Fruit fly (Drosophila melanogaster) whole organism, embryonic: Measurements from ENCODE around the gene dah.

Experiments used
- Abd-B ChIP-seq: fragments of 200-800 bp; sonication (Bioruptor generic); optimal IDR thresholded peaks from 2 replicates; lab custom pipeline; 2018; ENCODE audit warnings: missing biosample characterization, mild to moderate bottlenecking, missing genetic modification characterization, moderate library complexity
- Ada2b ChIP-seq: fragments of 200-800 bp; sonication (Bioruptor generic); IDR thresholded peaks from 2 replicates; pipeline ENCODE4 v1.3.6; 2022; ENCODE audit warnings: missing biosample characterization, missing genetic modification characterization
- Adf1 ChIP-seq: fragments of 200-800 bp; sonication (Bioruptor generic); IDR thresholded peaks from 2 replicates; pipeline ENCODE4 v1.3.6; 2022; ENCODE audit warnings: missing biosample characterization, missing genetic modification characterization
- Aef1 ChIP-seq: fragments of 200-800 bp; sonication (Bioruptor generic); IDR thresholded peaks from 3 replicates; pipeline ENCODE4 v1.3.6; 2022; ENCODE audit warnings: missing biosample characterization, missing genetic modification characterization
- Asciz ChIP-seq: fragments of 200-800 bp; sonication (Bioruptor generic); optimal IDR thresholded peaks from 2 replicates; lab custom pipeline; 2017; ENCODE audit warnings: missing biosample characterization, mild to moderate bottlenecking, missing genetic modification characterization, missing genetic modification reagents
- CG11695 ChIP-seq: fragments of 200-800 bp; sonication (Bioruptor generic); IDR thresholded peaks from 3 replicates; pipeline ENCODE4 v1.3.6; 2022; ENCODE audit warnings: missing biosample characterization, missing genetic modification characterization
- CG12659 ChIP-seq: fragments of 200-800 bp; sonication (Bioruptor generic); optimal IDR thresholded peaks from 3 replicates; lab custom pipeline; 2017; ENCODE audit warnings: mild to moderate bottlenecking, missing biosample characterization, missing genetic modification reagents, missing genetic modification characterization
- CG13424 ChIP-seq: fragments of 200-800 bp; sonication (Bioruptor generic); optimal IDR thresholded peaks from 2 replicates; lab custom pipeline; 2019; ENCODE audit warnings: missing biosample characterization, mild to moderate bottlenecking, missing genetic modification characterization, moderate library complexity
- CG2678 ChIP-seq: fragments of 200-800 bp; sonication (Bioruptor generic); optimal IDR thresholded peaks from 3 replicates; lab custom pipeline; 2019; ENCODE audit warnings: missing biosample characterization, mild to moderate bottlenecking, missing genetic modification characterization, moderate library complexity
- CG2712 ChIP-seq: fragments of 200-800 bp; optimal IDR thresholded peaks from 3 replicates; lab custom pipeline; 2019; ENCODE audit warnings: missing biosample characterization, mild to moderate bottlenecking, missing genetic modification characterization, moderate library complexity
- CG2875 ChIP-seq: fragments of 200-800 bp; sonication (Bioruptor generic); optimal IDR thresholded peaks from 2 replicates; lab custom pipeline; 2017; ENCODE audit warnings: missing biosample characterization, mild to moderate bottlenecking, missing genetic modification characterization, missing genetic modification reagents
- CG4360 ChIP-seq: fragments of 200-800 bp; sonication (Bioruptor generic); IDR thresholded peaks from 2 replicates; pipeline ENCODE4 v1.3.6; 2022; ENCODE audit warnings: missing biosample characterization, missing genetic modification characterization
- CG4617 ChIP-seq: fragments of 200-800 bp; sonication (Bioruptor generic); optimal IDR thresholded peaks from 3 replicates; lab custom pipeline; 2016; ENCODE audit warnings: missing biosample characterization, missing genetic modification characterization, borderline replicate concordance
- CG6854 ChIP-seq: fragments of 200-800 bp; sonication (Bioruptor generic); optimal IDR thresholded peaks from 3 replicates; lab custom pipeline; 2017; ENCODE audit warnings: missing biosample characterization, mild to moderate bottlenecking, missing genetic modification characterization
- CoRest ChIP-seq: fragments of 200-800 bp; sonication (Bioruptor generic); optimal IDR thresholded peaks from 3 replicates; lab custom pipeline; 2018; ENCODE audit warnings: missing biosample characterization, mild to moderate bottlenecking, missing genetic modification characterization, moderate library complexity
- Dbx ChIP-seq: fragments of 200-800 bp; sonication (Bioruptor generic); IDR thresholded peaks from 3 replicates; pipeline ENCODE4 v1.3.6; 2022; ENCODE audit warnings: missing biosample characterization, missing genetic modification characterization
- Drgx ChIP-seq: fragments of 200-800 bp; sonication (Bioruptor generic); IDR thresholded peaks from 2 replicates; pipeline ENCODE4 v1.3.6; 2022; ENCODE audit warnings: missing biosample characterization, missing genetic modification characterization
- Elba2 ChIP-seq: fragments of 200-800 bp; sonication (Bioruptor generic); optimal IDR thresholded peaks from 3 replicates; lab custom pipeline; 2016; ENCODE audit warnings: missing biosample characterization, missing genetic modification characterization
- Fer3 ChIP-seq: fragments of 200-800 bp; sonication (Bioruptor generic); optimal IDR thresholded peaks from 2 replicates; lab custom pipeline; 2018; ENCODE audit warnings: missing biosample characterization, mild to moderate bottlenecking, missing genetic modification characterization, moderate library complexity
- H15 ChIP-seq: fragments of 200-800 bp; sonication (Bioruptor generic); IDR thresholded peaks from 3 replicates; pipeline ENCODE4 v1.3.6; 2022; ENCODE audit warnings: missing biosample characterization, missing genetic modification characterization
- H2.0 ChIP-seq: fragments of 200-800 bp; sonication (Bioruptor generic); IDR thresholded peaks from 2 replicates; pipeline ENCODE4 v1.3.6; 2022; ENCODE audit warnings: missing biosample characterization, missing genetic modification characterization
- Ptx1 ChIP-seq: fragments of 200-800 bp; sonication (Bioruptor generic); IDR thresholded peaks from 2 replicates; pipeline ENCODE4 v1.3.6; 2022; ENCODE audit warnings: missing biosample characterization, missing genetic modification characterization
- Ssrp ChIP-seq: fragments of 200-800 bp; sonication (Bioruptor generic); optimal IDR thresholded peaks from 2 replicates; lab custom pipeline; 2018; ENCODE audit warnings: missing biosample characterization, mild to moderate bottlenecking, missing genetic modification characterization, moderate library complexity
- Xrp1 ChIP-seq: fragments of 200-800 bp; sonication (Bioruptor generic); IDR thresholded peaks from 2 replicates; pipeline ENCODE4 v1.3.6; 2022; ENCODE audit warnings: missing biosample characterization, missing genetic modification characterization
- bbx ChIP-seq: fragments of 200-800 bp; sonication (Bioruptor generic); IDR thresholded peaks from 2 replicates; pipeline ENCODE4 v1.3.6; 2022; ENCODE audit warnings: missing biosample characterization, missing genetic modification characterization; ENCODE audit not compliant: partially characterized antibody
- bcd ChIP-seq: fragments of 200-800 bp; sonication (Bioruptor generic); optimal IDR thresholded peaks from 2 replicates; lab custom pipeline; 2017; ENCODE audit warnings: missing biosample characterization, mild to moderate bottlenecking, missing genetic modification characterization
- cas ChIP-seq: fragments of 200-800 bp; sonication (Bioruptor generic); IDR thresholded peaks from 2 replicates; pipeline ENCODE4 v1.3.6; 2022; ENCODE audit warnings: missing biosample characterization, missing genetic modification characterization
- cwo ChIP-seq: fragments of 200-800 bp; sonication (Bioruptor generic); optimal IDR thresholded peaks from 3 replicates; lab custom pipeline; 2017; ENCODE audit warnings: missing biosample characterization, missing genetic modification characterization, mild to moderate bottlenecking, moderate library complexity, missing genetic modification reagents
- dmrt99B ChIP-seq: fragments of 200-800 bp; sonication (Bioruptor generic); optimal IDR thresholded peaks from 2 replicates; lab custom pipeline; 2018; ENCODE audit warnings: missing biosample characterization, mild to moderate bottlenecking, missing genetic modification characterization, moderate library complexity
- dpn ChIP-seq, 2 experiments: fragments of 200-800 bp; sonication (Bioruptor generic); optimal IDR thresholded peaks; 3 replicates each; lab custom pipeline; 2016; ENCODE audit warnings: missing biosample characterization in 2 of 2, missing genetic modification characterization in 2 of 2
- fd3F ChIP-seq: fragments of 200-800 bp; sonication (Bioruptor generic); optimal IDR thresholded peaks from 2 replicates; lab custom pipeline; 2018; ENCODE audit warnings: missing biosample characterization, mild to moderate bottlenecking, missing genetic modification characterization, moderate library complexity
- gsb-n ChIP-seq: fragments of 200-800 bp; sonication (Bioruptor generic); optimal IDR thresholded peaks from 3 replicates; lab custom pipeline; 2018; ENCODE audit warnings: missing biosample characterization, mild to moderate bottlenecking, missing genetic modification characterization
- lab ChIP-seq: fragments of 200-800 bp; sonication (Bioruptor generic); optimal IDR thresholded peaks from 3 replicates; lab custom pipeline; 2017; ENCODE audit warnings: missing biosample characterization, missing genetic modification characterization, mild to moderate bottlenecking, moderate library complexity, missing genetic modification reagents
- lmd ChIP-seq: fragments of 200-800 bp; sonication (Bioruptor generic); IDR thresholded peaks from 2 replicates; pipeline ENCODE4 v1.3.6; 2022; ENCODE audit warnings: missing biosample characterization, missing genetic modification characterization
- pan ChIP-seq, 4 experiments: fragments of >200 bp in 3 of 4; fragments of 200-800 bp in 1 of 4; sonication (Bioruptor generic) in 1 of 4; optimal IDR thresholded peaks in 3 of 4; IDR thresholded peaks in 1 of 4; 2 replicates each; pipeline versions ENCODE4 v1.3.6 to Lab custom; 2017 to 2022; ENCODE audit warnings: missing biosample characterization in 2 of 4, missing genetic modification characterization in 2 of 4, mixed read lengths in 1 of 4
- salm ChIP-seq: fragments of 200-800 bp; sonication (Bioruptor generic); optimal IDR thresholded peaks from 2 replicates; lab custom pipeline; 2018; ENCODE audit warnings: missing biosample characterization, mild to moderate bottlenecking, missing genetic modification characterization
- schlank ChIP-seq: fragments of 200-800 bp; sonication (Bioruptor generic); optimal IDR thresholded peaks from 2 replicates; lab custom pipeline; 2018; ENCODE audit warnings: missing biosample characterization, mild to moderate bottlenecking, missing genetic modification characterization
- seq ChIP-seq: fragments of 200-800 bp; sonication (Bioruptor generic); IDR thresholded peaks from 2 replicates; pipeline ENCODE4 v1.3.6; 2022; ENCODE audit warnings: missing biosample characterization, missing genetic modification characterization
- slou ChIP-seq: fragments of 200-800 bp; sonication (Bioruptor generic); optimal IDR thresholded peaks from 3 replicates; lab custom pipeline; 2016; ENCODE audit warnings: missing biosample characterization, missing genetic modification characterization
- sna ChIP-seq: fragments of 200-800 bp; sonication (Bioruptor generic); IDR thresholded peaks from 2 replicates; pipeline ENCODE4 v1.3.6; 2022; ENCODE audit warnings: missing biosample characterization, missing genetic modification characterization; ENCODE audit not compliant: partially characterized antibody
- stc ChIP-seq: fragments of 200-800 bp; sonication (Bioruptor generic); IDR thresholded peaks from 2 replicates; pipeline ENCODE4 v1.3.6; 2022; ENCODE audit warnings: missing biosample characterization, missing genetic modification characterization
- stwl ChIP-seq: fragments of 200-800 bp; sonication (Bioruptor generic); optimal IDR thresholded peaks from 3 replicates; lab custom pipeline; 2018; ENCODE audit warnings: missing biosample characterization, mild to moderate bottlenecking, missing genetic modification characterization, moderate library complexity
- sug ChIP-seq: fragments of 200-800 bp; optimal IDR thresholded peaks from 2 replicates; lab custom pipeline; 2019; ENCODE audit warnings: missing biosample characterization, mild to moderate bottlenecking, missing genetic modification characterization, moderate library complexity
- tgo ChIP-seq: fragments of 200-800 bp; sonication (Bioruptor generic); IDR thresholded peaks from 3 replicates; pipeline ENCODE4 v1.3.6; 2022; ENCODE audit warnings: missing biosample characterization, missing genetic modification characterization
- unpg ChIP-seq: fragments of 200-800 bp; sonication (Bioruptor generic); optimal IDR thresholded peaks from 3 replicates; lab custom pipeline; 2018; ENCODE audit warnings: missing biosample characterization, mild to moderate bottlenecking, missing genetic modification characterization, moderate library complexity

dah gene

DNA sequence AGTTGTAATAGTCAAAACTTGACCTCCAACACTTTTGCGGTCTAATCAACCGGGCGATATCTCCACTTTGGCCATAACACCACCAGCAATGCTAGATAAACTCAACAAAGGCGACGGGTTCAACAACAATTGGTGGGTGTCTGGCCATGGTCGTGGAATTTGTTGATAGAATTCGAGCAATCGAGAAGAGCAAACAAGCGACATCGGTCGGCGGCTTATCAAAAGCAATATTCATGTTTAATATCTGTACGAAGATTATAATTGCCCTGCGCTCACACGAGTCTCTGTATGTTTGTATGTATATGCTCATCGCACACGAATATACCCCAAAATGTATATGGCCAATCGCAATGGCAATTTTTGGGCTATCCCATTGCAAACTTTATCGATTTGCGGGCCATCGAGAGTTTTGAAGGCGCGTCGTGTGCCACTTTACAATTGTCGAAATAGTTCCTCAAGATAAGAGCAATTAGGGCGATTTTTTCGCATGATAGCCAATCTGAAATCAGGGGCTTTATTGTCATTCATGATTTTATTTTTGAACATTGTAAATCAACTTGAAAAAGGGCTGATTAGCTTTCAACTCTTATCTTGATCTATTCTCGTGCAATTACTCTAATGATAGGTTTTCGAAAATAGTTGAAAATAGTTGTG, 20.5 kb upstream of the dah start (continued):
- TF ChIP-seq Dbx (GFP tag; lab: Robert Waterston, UW): no peak
- no peak for TF ChIP-seq H15 (GFP tag; lab: Robert Waterston, UW)
- peak; percentile 8 for TF ChIP-seq CG2678 (tag; lab: Kevin White, UChicago)
- TF ChIP-seq Adf1: peak; percentile 12; the same call in 1 of the 2 replicates
- TF ChIP-seq CG4617 (GFP tag; lab: Kevin White, UChicago): no peak
- no peak for TF ChIP-seq CG4360 (GFP tag; lab: Robert Waterston, UW)
- TF ChIP-seq bbx (GFP tag; lab: Robert Waterston, UW): no peak
- no peak for TF ChIP-seq seq (GFP tag; lab: Robert Waterston, UW)
- no peak for TF ChIP-seq pan (optimal IDR thresholded peaks at IDR 0.05; lab: Kevin White, UChicago)
- TF ChIP-seq pan (GFP tag; optimal IDR thresholded peaks at IDR 0.05 in 1 of 2, IDR thresholded peaks at IDR 0.05 in 1 of 2): peak in 1 of 2 experiments; percentile 12
- TF ChIP-seq Asciz (GFP tag; lab: Kevin White, UChicago): no peak
- no peak for TF ChIP-seq stc (GFP tag; lab: Robert Waterston, UW)
- TF ChIP-seq Ssrp (tag; lab: Kevin White, UChicago): no peak

DNA sequence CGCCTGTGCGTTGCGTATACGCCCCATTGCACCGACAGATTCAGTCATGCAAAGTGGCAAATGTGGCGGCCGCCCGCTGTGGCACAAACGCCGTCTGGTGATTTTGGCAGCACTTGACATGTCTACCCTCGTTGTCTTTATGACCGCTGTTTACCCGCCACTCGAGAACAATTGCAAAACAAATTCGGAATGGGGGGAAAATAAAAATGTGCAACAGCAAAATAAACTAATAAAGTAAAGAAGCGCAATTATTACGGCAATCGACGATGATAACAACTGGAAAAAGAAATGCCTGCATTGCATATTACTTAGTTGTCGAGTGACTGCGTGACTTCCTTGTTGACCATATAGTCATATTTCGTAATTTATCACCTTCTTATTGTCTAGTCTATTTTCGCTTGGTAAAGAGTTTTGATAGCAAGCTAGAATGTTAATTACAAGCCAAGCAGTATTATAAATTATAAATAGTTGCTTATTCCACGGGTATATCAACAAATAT, 19.6 kb upstream of the dah start:
- TF ChIP-seq gsb-n (tag; lab: Kevin White, UChicago) (no peak), Drgx (0 out of 2 replicates have a peak, but pooled peaks have one; percentile 19)

DNA sequence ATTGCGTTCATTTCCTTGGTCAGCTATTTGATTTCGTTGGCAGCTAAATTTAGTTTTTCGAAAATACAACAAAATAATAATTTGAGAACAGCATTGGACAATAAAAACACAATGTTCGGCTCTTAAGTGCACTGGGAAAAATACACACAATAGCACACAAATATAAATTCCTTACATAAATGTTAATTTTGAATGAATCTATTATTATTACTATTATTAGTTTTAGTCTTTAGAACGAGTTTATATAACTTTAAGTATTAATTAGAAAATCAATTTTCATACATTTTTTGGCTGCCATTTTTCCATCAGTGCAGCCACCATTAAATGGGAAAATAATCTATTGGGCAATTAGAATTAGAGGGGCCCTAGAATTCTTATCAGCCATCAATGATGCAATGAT, 18.2 kb upstream of the dah start:
- TF ChIP-seq cas (GFP tag; lab: Robert Waterston, UW) (no peak), slou (GFP tag; lab: Kevin White, UChicago) (no peak), schlank (no peak), CG6854 (GFP tag; lab: Kevin White, UChicago) (no peak), Aef1 (0 out of 3 replicates have a peak, but pooled peaks have one; percentile 18), dmrt99B (tag; lab: Kevin White, UChicago) (peak; percentile 53), CG11695 (GFP tag; lab: Robert Waterston, UW) (peak; percentile 46; the same call in 1 of the 3 replicates), sna (GFP tag; lab: Robert Waterston, UW) (no peak), Fer3 (tag; lab: Kevin White, UChicago) (peak; percentile 8), H2.0 (GFP tag; lab: Robert Waterston, UW) (no peak), unpg (GFP tag; lab: Kevin White, UChicago) (peak; percentile 32), lab (GFP tag; lab: Kevin White, UChicago) (peak; percentile 3), tgo (GFP tag; lab: Robert Waterston, UW) (peak; percentile 30; the same call in 1 of the 3 replicates), CG2678 (tag; lab: Kevin White, UChicago) (peak; percentile 53), Elba2 (GFP tag; lab: Kevin White, UChicago) (no peak), CG2875 (no peak), bcd (no peak), CoRest (tag; lab: Kevin White, UChicago) (peak; percentile 24), salm (no peak), cwo (GFP tag; lab: Kevin White, UChicago) (no peak), sug (tag; lab: Kevin White, UChicago) (no peak), fd3F (GFP tag; lab: Kevin White, UChicago) (no peak), stwl (no peak), Ptx1 (GFP tag; lab: Robert Waterston, UW) (peak; percentile 43; the same call in 1 of the 2 replicates), CG2712 (peak; percentile 29), Ada2b (GFP tag; lab: Robert Waterston, UW) (peak; percentile 42; the same call in 1 of the 2 replicates), lmd (GFP tag; lab: Robert Waterston, UW) (peak; percentile 9; the same call in 1 of the 2 replicates), CG13424 (peak; percentile 36), CG12659 (GFP tag; lab: Kevin White, UChicago) (no peak), dpn (GFP tag; optimal IDR thresholded peaks at IDR 0.05; lab: Kevin White, UChicago) (peak in 1 of 2 experiments; percentile 6), Xrp1 (peak; percentile 32; the same call in 1 of the 2 replicates), Abd-B (peak; percentile 53)
